Fruit fly (Drosophila melanogaster): ENCODE data around the gene CG6865.

Gene CG6865

DNA sequence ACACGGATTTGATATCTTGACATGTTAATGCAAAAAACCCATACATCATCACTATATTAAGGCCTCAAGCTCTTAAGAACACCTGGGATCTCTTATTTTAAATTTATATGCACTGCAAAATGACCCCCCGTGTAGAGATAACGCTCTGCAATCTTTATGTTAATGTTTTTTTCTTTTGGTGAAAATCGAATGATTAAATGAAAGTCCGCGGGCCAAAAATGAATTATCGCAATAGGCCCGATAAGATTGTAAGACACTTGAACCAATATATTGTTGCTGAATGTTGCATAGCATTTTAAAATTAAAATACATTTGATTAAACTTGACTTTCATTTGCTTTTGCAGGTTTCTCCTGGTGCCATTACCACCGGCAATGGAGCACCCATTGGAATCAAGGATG is 37.5 kb upstream of the CG6865 start:
- TF ChIP-seq CG8478 (optimal IDR thresholded peaks at IDR 0.05) (no peak), CTCF (optimal IDR thresholded peaks at IDR 0.05) (no peak)

DNA sequence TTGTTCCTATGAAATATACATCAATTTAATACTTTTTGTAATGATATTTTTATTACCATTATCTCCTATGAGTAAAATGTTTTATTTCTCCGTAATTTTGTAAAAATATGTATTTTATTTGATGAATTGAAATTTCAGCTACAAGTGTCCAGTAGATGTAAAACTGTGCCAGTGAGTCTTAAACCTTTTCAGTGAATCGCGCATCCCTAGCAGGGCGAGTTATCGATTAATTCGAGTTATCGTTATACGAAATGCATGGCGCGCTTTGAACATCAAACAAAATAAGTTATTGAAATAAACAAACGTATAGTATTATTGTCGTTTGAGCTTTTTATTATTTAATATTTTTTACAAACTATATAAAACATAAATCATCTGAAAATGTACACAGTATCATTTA is 35.1 kb upstream of the CG6865 start:
- TF ChIP-seq CTCF (optimal IDR thresholded peaks at IDR 0.05) (peak in 1 of 2 experiments; percentile 53), CG8478 (optimal IDR thresholded peaks at IDR 0.05) (no peak)

dm6 chr3L:18832195-18832594 is 31.3 kb upstream of the CG6865 start:
- no peak for TF ChIP-seq CG8478 (optimal IDR thresholded peaks at IDR 0.05)
- TF ChIP-seq CTCF (optimal IDR thresholded peaks at IDR 0.05), result no peak

DNA sequence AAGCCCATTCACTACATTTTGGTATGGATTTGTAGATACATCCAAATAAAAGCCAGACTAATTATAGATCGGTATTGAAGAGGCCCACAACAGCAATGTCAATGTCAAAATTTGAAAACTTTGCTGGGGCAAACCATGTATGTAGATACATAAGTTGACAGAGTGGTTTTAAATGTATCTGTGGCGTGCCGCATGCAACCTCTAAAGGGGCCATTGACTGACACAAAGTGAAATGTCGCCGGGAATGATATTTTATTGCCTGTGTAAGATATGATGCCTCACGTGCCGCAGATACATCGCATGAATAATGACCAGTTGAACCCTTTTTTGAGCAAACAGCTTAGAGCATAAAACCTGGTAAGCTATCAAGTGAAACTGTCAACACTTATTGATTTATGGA is 30.7 kb upstream of the CG6865 start:
- no peak for TF ChIP-seq CTCF (optimal IDR thresholded peaks at IDR 0.05)
- TF ChIP-seq CG8478 (optimal IDR thresholded peaks at IDR 0.05), result no peak

DNA sequence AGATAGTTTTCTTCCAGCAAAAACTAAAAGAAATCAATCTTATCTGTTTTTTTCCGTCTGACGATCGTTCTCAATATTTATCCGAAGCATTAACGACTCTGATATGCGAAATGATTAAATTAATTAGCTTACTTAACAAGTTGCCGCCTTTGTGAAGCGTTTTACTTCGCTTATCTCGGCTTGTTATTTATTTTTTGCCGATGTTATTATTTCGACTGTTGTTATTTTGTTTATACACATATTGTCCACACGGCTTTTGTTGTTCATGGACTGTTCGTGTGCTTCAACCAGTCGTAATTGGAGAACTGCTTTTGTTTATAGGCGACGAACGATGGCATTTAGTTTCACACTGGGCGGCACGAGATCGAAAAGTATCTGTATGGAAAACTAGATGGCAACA is 30.2 kb upstream of the CG6865 start:
- no peak for TF ChIP-seq CTCF (optimal IDR thresholded peaks at IDR 0.05)
- TF ChIP-seq CG8478 (optimal IDR thresholded peaks at IDR 0.05), result no peak

- TF ChIP-seq CG8478 (optimal IDR thresholded peaks at IDR 0.05) (no peak), CTCF (optimal IDR thresholded peaks at IDR 0.05) (no peak)
These were observed 28.5 kb upstream of the CG6865 start for dm6 chr3L:18834924-18835323.

dm6 chr3L:18836658-18837057 is 26.8 kb upstream of the CG6865 start:
- TF ChIP-seq CTCF (optimal IDR thresholded peaks at IDR 0.05), result no peak
- no peak for TF ChIP-seq CG8478 (optimal IDR thresholded peaks at IDR 0.05)

DNA sequence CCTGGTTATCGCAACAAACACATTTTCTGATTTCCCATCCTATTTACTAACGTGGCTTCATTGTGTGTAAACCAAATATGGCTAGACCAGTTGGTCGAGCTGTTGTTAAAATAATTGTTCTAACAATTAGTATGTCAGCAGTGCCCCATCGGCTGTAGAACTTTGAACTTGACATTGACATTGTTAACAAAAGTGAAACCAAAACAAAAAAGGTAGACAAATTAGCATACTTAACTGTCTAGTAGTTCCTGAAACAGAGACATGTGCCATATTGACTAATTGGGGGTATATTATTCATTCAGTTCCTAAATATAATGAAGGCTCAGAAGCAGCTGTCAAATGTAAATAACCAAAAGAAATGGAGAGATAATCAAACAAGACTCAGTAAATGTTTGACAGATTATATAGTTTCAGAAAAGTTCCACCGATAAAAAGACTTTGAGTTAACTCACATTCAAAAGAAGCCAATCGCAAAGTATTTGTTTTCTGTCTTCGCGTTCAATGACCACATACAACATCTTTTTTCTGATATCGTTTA is 25.7 kb upstream of the CG6865 start:
- TF ChIP-seq CTCF (optimal IDR thresholded peaks at IDR 0.05) (no peak), CG8478 (optimal IDR thresholded peaks at IDR 0.05) (no peak)

- TF ChIP-seq CTCF (optimal IDR thresholded peaks at IDR 0.05) (no peak), CG8478 (optimal IDR thresholded peaks at IDR 0.05) (no peak)
These were observed 23.5 kb upstream of the CG6865 start for dm6 chr3L:18839996-18840369.

DNA sequence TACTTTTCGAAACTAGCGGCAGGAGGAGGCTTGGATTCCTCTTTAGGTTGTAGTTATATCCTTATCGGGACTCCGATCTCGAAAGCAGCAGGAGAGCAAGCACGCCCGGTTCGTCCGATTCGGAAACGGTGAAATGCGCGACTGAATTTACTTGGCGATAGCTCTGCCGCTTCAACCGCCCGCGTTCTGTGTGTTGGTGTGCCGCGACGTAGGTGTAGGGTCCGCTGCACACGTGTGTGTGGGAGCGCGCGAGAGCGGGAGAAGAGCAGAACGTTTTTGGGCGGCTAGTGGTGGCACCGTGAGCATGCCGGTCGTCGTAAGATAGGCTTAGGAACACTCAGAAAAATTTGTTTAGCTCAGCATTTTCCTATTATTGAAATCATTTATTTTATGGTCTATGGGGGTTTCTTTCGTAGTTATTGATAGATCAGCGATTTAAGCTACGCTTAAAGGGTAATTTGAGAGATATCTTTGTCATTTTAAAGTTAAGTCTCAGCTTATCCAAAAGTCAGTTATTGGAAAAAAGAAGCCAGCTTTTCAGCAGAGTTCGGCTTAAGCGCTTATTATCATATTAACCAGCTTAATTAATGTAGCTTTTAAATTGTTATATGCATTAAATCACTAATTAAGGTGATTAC is 23.0 kb upstream of the CG6865 start:
- TF ChIP-seq CTCF (optimal IDR thresholded peaks at IDR 0.05), result no peak
- TF ChIP-seq CG8478 (optimal IDR thresholded peaks at IDR 0.05), result no peak

DNA sequence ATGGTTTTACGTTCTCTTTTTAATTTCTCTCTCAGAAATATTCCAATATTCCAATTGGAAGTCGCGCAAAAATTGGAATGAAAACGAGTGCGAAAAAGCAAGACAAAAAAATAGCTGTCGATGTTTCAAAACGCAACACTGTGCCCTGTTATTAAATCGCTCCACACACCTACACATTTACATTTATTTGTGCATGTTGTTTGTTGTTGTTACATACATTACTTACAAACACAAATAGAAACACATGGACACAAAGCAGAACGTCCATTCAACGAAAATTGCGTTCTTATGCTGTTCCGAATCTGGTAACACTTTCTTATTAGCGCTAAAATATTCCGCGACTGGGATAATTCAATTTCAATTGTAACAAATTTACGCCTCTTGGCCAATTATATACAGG is 22.2 kb upstream of the CG6865 start:
- TF ChIP-seq CTCF (optimal IDR thresholded peaks at IDR 0.05), result peak in 1 of 2 experiments; percentile 46
- TF ChIP-seq CG8478 (optimal IDR thresholded peaks at IDR 0.05), result no peak

DNA sequence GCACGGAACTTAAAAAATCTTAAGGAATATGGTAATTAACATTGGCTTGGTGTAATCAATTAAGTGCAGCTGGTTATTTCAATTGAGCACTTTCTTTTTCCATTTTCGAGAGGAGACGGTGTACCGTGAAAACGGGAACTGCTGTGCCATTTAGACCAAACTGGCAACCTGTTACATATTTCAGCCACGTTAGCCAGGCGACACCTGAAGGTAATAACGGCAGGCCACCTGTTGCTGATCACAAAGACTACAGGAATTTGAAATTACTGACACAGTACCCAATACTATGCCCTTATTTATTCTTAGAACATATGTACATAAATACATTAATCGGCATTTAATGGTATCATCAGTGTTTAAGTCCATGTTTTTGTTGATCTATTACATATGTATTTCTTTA is 21.2 kb upstream of the CG6865 start:
- no peak for TF ChIP-seq CG8478 (optimal IDR thresholded peaks at IDR 0.05)
- TF ChIP-seq CTCF (optimal IDR thresholded peaks at IDR 0.05), result peak; percentile 53 to 61

dm6 chr3L:18845833-18846232 is 17.6 kb upstream of the CG6865 start:
- TF ChIP-seq CTCF (optimal IDR thresholded peaks at IDR 0.05), result no peak
- no peak for TF ChIP-seq CG8478 (optimal IDR thresholded peaks at IDR 0.05)

DNA sequence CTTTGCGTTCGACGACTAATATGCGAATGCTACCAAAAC is 17.4 kb upstream of the CG6865 start, which contains the start of gene Indy:
TSS of gene Indy (minus strand) at position 35 of the 39 bp plus-strand sequence.
- TF ChIP-seq CG8478 (optimal IDR thresholded peaks at IDR 0.05) (no peak), CTCF (optimal IDR thresholded peaks at IDR 0.05) (no peak)

dm6 chr3L:18846272-18846741 is 17.1 kb upstream of the CG6865 start:
- TF ChIP-seq CTCF (optimal IDR thresholded peaks at IDR 0.05) (no peak), CG8478 (optimal IDR thresholded peaks at IDR 0.05) (no peak)

DNA sequence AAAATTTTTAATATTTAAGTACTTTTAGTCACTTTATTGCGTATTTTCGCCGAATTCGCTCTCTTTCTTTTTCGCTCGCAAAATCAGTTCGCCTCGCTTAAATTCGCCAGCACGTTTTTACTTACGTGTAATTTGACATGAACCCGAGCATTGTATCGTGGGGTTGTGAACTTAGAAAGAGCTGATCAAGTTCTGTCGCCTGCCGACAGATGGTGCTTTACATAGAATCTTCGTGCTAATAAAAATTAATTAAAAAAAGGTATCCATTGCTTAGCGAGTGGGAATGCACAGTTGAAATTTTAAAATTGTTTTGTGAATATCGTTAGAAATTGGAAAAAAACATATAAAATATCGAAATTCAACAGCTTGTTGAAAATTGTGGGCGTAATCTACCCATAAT is 15.0 kb upstream of the CG6865 start:
- TF ChIP-seq CG8478 (optimal IDR thresholded peaks at IDR 0.05) (no peak), CTCF (optimal IDR thresholded peaks at IDR 0.05) (peak; percentile 93 to 98)

DNA sequence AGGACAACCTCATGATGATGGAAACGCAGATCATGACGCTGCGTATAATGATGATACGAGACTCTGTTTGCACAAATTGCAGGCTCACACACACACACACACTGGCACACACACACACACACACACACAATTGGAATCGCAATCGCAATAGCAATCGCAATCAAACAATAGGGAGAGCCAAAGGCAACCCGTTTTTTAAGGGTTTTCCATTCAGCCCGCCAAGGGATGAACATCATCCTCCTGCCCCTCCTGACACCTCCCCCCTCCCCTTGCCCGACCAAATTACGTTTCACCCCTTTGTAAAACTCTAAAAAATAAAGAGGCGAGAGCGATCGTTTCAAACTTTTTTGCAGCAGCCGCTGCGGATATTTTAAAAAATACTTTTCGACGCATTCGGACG is 11.2 kb upstream of the CG6865 start:
- TF ChIP-seq CTCF (optimal IDR thresholded peaks at IDR 0.05), result no peak
- TF ChIP-seq CG8478 (optimal IDR thresholded peaks at IDR 0.05), result no peak
